Worm (Caenorhabditis elegans) whole organism, L1 larva: ENCODE results near the gene C26B2.8.
A peak's percentile ranks its signal among the peaks of the same experiment; 100 is the strongest.

Source experiments
- aly-2 ChIP-seq: fragments of 150-350 bp; optimal IDR thresholded peaks from 2 replicates; lab custom pipeline; 2014; ENCODE audit warnings: missing biosample characterization, missing genetic modification characterization
- blmp-1 ChIP-seq: fragments of 150-350 bp; optimal IDR thresholded peaks from 2 replicates; lab custom pipeline; 2014; ENCODE audit warnings: missing biosample characterization, missing genetic modification characterization
- ceh-82 ChIP-seq, 3 experiments: fragments of 150-350 bp in 1 of 3; sonication (generic microtip) in 2 of 3; optimal IDR thresholded peaks; 2 replicates each; lab custom pipeline; 2014 to 2017; ENCODE audit warnings: missing biosample characterization in 3 of 3, missing genetic modification characterization in 3 of 3
- dpl-1 ChIP-seq, 3 experiments: fragments of 150-350 bp in 2 of 3; sonication (generic microtip) in 1 of 3; optimal IDR thresholded peaks; 2 replicates each; lab custom pipeline; 2014 to 2017; ENCODE audit warnings: missing biosample characterization in 3 of 3, missing genetic modification characterization in 3 of 3, missing genetic modification reagents in 3 of 3
- efl-1 ChIP-seq, 4 experiments: fragments of 150-350 bp; optimal IDR thresholded peaks in 3 of 4; peaks in 1 of 4; 1 replicate in 1 of 4; 2 replicates in 3 of 4; lab custom pipeline; 2014; ENCODE audit warnings: missing biosample characterization in 2 of 4, missing genetic modification characterization in 2 of 4, missing genetic modification reagents in 2 of 4
- egl-13 ChIP-seq: sonication (generic microtip); optimal IDR thresholded peaks from 2 replicates; lab custom pipeline; 2016; ENCODE audit warnings: missing genotype, missing genetic modification reagents, missing genetic modification characterization, missing compliant biosample characterization
- elt-2 ChIP-seq: sonication (generic microtip); optimal IDR thresholded peaks from 2 replicates; lab custom pipeline; 2016; ENCODE audit warnings: missing genetic modification characterization, mild to moderate bottlenecking, inconsistent platforms, missing compliant biosample characterization, missing genetic modification reagents
- elt-3 ChIP-seq, 6 experiments: fragments of 150-350 bp in 1 of 6; sonication (generic microtip); optimal IDR thresholded peaks; 2 replicates each; lab custom pipeline; 2017 to 2018; ENCODE audit warnings: missing biosample characterization in 6 of 6, missing genetic modification characterization in 6 of 6, inconsistent platforms in 1 of 6
- grh-1 ChIP-seq: fragments of 200-800 bp; sonication (Bioruptor generic); IDR thresholded peaks from 2 replicates; pipeline ENCODE4 v1.3.6; 2022; ENCODE audit warnings: missing genetic modification reagents, missing genetic modification characterization, missing compliant biosample characterization
- hpl-2 ChIP-seq: fragments of 150-350 bp; optimal IDR thresholded peaks from 2 replicates; lab custom pipeline; 2014; ENCODE audit warnings: missing biosample characterization, missing genetic modification reagents, missing genetic modification characterization
- irx-1 ChIP-seq: sonication (generic microtip); optimal IDR thresholded peaks from 2 replicates; lab custom pipeline; 2016; ENCODE audit warnings: missing genetic modification characterization, missing compliant biosample characterization
- isw-1 ChIP-seq: fragments of 200-800 bp; sonication (Bioruptor generic); IDR thresholded peaks from 2 replicates; pipeline ENCODE4 v1.3.6; 2022; ENCODE audit warnings: missing genetic modification characterization, missing compliant biosample characterization
- lin-14 ChIP-seq: fragments of 200-800 bp; sonication (Bioruptor generic); optimal IDR thresholded peaks from 2 replicates; lab custom pipeline; 2018; ENCODE audit warnings: mild to moderate bottlenecking, missing genetic modification characterization, moderate library complexity, missing compliant biosample characterization
- lin-35 ChIP-seq, 2 experiments: fragments of 150-350 bp; optimal IDR thresholded peaks; 2 replicates each; lab custom pipeline; 2014; ENCODE audit warnings: missing biosample characterization in 2 of 2, missing genetic modification characterization in 2 of 2, missing genetic modification reagents in 2 of 2
- lin-39 ChIP-seq: fragments of 150-350 bp; optimal IDR thresholded peaks from 2 replicates; lab custom pipeline; 2014; ENCODE audit warnings: missing biosample characterization, missing genetic modification reagents, missing genetic modification characterization
- lir-3 ChIP-seq: sonication (generic microtip); optimal IDR thresholded peaks from 2 replicates; lab custom pipeline; 2016; ENCODE audit warnings: mild to moderate bottlenecking, missing genetic modification characterization, moderate library complexity, missing compliant biosample characterization; ENCODE audit not compliant: poor library complexity
- lsy-2 ChIP-seq, 2 experiments: fragments of 150-350 bp; optimal IDR thresholded peaks; 2 replicates each; lab custom pipeline; 2014; ENCODE audit warnings: missing biosample characterization in 2 of 2, missing genetic modification characterization in 2 of 2
- mab-9 ChIP-seq: fragments of 200-800 bp; sonication (Bioruptor generic); IDR thresholded peaks from 2 replicates; pipeline ENCODE4 v1.3.6; 2022; ENCODE audit warnings: missing genetic modification reagents, missing genetic modification characterization, missing compliant biosample characterization
- mdl-1 ChIP-seq, 2 experiments: fragments of 150-350 bp; optimal IDR thresholded peaks; 2 replicates each; lab custom pipeline; 2014 to 2017; ENCODE audit warnings: missing biosample characterization in 2 of 2, missing genetic modification characterization in 2 of 2, inconsistent platforms in 1 of 2
- nhr-12 ChIP-seq: sonication (generic microtip); optimal IDR thresholded peaks from 2 replicates; lab custom pipeline; 2017; ENCODE audit warnings: missing biosample characterization, missing genetic modification characterization
- nhr-237 ChIP-seq: fragments of 150-350 bp; optimal IDR thresholded peaks from 2 replicates; lab custom pipeline; 2014; ENCODE audit warnings: missing biosample characterization, missing genetic modification characterization
- nhr-47 ChIP-seq: sonication (generic microtip); optimal IDR thresholded peaks from 2 replicates; lab custom pipeline; 2016; ENCODE audit warnings: mild to moderate bottlenecking, missing genetic modification characterization, moderate library complexity, missing compliant biosample characterization
- nhr-71 ChIP-seq: sonication (generic microtip); optimal IDR thresholded peaks from 2 replicates; lab custom pipeline; 2016; ENCODE audit warnings: mild to moderate bottlenecking, missing genetic modification characterization, moderate library complexity, missing compliant biosample characterization
- nhr-85 ChIP-seq: sonication (generic microtip); peaks from one replicate; lab custom pipeline; 2016; ENCODE audit warnings: missing genetic modification characterization, inconsistent platforms, missing compliant biosample characterization
- nhr-90 ChIP-seq: sonication (generic microtip); optimal IDR thresholded peaks from 2 replicates; lab custom pipeline; 2016; ENCODE audit warnings: mild to moderate bottlenecking, missing genetic modification characterization, missing compliant biosample characterization; ENCODE audit not compliant: poor library complexity
- rnt-1 ChIP-seq: sonication (generic microtip); optimal IDR thresholded peaks from 2 replicates; lab custom pipeline; 2016; ENCODE audit warnings: mild to moderate bottlenecking, missing genetic modification characterization, moderate library complexity, missing compliant biosample characterization
- skn-1 ChIP-seq: fragments of 150-350 bp; optimal IDR thresholded peaks from 2 replicates; lab custom pipeline; 2014; ENCODE audit warnings: missing biosample characterization, missing genetic modification characterization
- snu-23 ChIP-seq: sonication (generic microtip); optimal IDR thresholded peaks from 2 replicates; lab custom pipeline; 2016; ENCODE audit warnings: missing genetic modification characterization, missing compliant biosample characterization
- vab-15 ChIP-seq: sonication (generic microtip); optimal IDR thresholded peaks from 2 replicates; lab custom pipeline; 2017; ENCODE audit warnings: missing genotype, mild to moderate bottlenecking, missing genetic modification characterization, missing compliant biosample characterization
- xbp-1 ChIP-seq: sonication (generic microtip); optimal IDR thresholded peaks from 2 replicates; lab custom pipeline; 2016; ENCODE audit warnings: missing genetic modification characterization, missing compliant biosample characterization
- zag-1 ChIP-seq: fragments of 150-350 bp; optimal IDR thresholded peaks from 2 replicates; lab custom pipeline; 2014; ENCODE audit warnings: missing biosample characterization, missing genetic modification characterization
- zip-4 ChIP-seq: fragments of 200-800 bp; sonication (Bioruptor generic); optimal IDR thresholded peaks from 2 replicates; lab custom pipeline; 2018; ENCODE audit warnings: mild to moderate bottlenecking, missing genetic modification characterization, moderate library complexity, missing compliant biosample characterization

C26B2.8 gene

DNA sequence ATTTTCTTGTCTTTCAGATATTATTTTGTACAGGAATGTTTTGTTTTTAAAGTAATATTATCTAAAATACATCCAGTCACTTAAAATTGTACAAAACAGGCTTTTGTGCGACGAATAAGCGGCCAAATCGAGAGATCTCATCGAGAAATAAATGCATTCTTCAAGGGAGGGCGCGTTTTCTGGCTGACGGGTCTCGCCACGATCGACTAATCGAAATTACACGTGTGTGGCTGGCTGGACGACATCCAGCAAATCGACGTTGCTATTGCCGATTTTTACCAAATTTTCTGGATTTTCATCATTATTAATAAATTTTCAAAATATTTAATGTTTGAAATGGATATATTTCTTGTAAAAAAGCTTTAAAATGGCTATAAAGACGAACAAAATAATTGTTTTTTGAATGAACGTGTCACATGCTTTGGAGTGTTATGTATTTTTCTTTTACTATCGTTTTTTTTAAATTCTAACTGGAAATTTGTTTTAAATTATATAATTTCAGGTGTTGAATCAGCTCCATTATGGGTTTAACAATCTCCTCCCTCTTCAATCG, 31.8 kb upstream of the C26B2.8 start, which contains the start of gene arf-5:
TSS of gene arf-5 (plus strand) at position 503 of the 553 bp plus-strand sequence.
- TF ChIP-seq irx-1 (tag; lab: Kevin White, UChicago) (no peak), nhr-12 (tag; lab: Kevin White, UChicago) (no peak), lin-35 (GFP tag; optimal IDR thresholded peaks at IDR 0.05; lab: Kevin White, UChicago) (peak; percentile 36 to 51), elt-3 (tag; optimal IDR thresholded peaks at IDR 0.05; lab: Kevin White, UChicago) (peak in 1 of 6 experiments; percentile 3), nhr-47 (tag; lab: Kevin White, UChicago) (peak; percentile 1), lsy-2 (tag; optimal IDR thresholded peaks at IDR 0.05; lab: Kevin White, UChicago) (peak; percentile 34 to 55), hpl-2 (GFP tag; lab: Kevin White, UChicago) (no peak), isw-1 (no peak), dpl-1 (GFP tag; optimal IDR thresholded peaks at IDR 0.05; lab: Kevin White, UChicago) (peak in 2 of 3 experiments; percentile 11 to 42), xbp-1 (tag; lab: Kevin White, UChicago) (peak; percentile 42), lin-39 (tag; lab: Kevin White, UChicago) (no peak), snu-23 (peak; percentile 27), ceh-82 (tag; optimal IDR thresholded peaks at IDR 0.05; lab: Kevin White, UChicago) (peak in 1 of 3 experiments; percentile 25), mdl-1 (tag; optimal IDR thresholded peaks at IDR 0.05; lab: Kevin White, UChicago) (peak in 1 of 2 experiments; percentile 57), lin-14 (peak; percentile 35), blmp-1 (tag; lab: Kevin White, UChicago) (peak; percentile 53), nhr-71 (tag; lab: Kevin White, UChicago) (peak; percentile 20), efl-1 (optimal IDR thresholded peaks at IDR 0.05; lab: Kevin White, UChicago) (peak; percentile 27 to 32), efl-1 (GFP tag; optimal IDR thresholded peaks at IDR 0.05 in 1 of 2; lab: Kevin White, UChicago) (peak; percentile 32 to 37)

DNA sequence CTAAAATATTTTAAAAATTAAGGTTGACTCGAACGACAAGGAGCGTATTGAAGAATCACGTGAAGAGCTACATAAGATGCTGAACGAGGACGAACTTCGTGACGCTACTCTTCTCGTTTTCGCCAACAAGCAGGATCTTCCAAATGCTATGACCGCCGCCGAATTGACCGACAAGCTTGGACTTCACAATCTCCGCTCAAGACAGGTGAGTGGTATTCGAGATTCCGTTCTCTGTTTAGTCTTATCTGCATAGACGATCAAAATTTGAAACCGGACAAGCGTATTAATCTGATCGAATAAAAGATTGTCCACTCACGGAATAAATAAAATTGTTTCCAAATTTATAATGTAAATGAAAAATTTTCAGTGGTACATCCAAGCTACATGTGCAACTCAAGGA, 30.9 kb upstream of the C26B2.8 start:
- TF ChIP-seq vab-15 (tag; lab: Kevin White, UChicago) (no peak), lin-14 (peak; percentile 17), nhr-85 (tag; lab: Kevin White, UChicago) (peak; percentile 78)

DNA sequence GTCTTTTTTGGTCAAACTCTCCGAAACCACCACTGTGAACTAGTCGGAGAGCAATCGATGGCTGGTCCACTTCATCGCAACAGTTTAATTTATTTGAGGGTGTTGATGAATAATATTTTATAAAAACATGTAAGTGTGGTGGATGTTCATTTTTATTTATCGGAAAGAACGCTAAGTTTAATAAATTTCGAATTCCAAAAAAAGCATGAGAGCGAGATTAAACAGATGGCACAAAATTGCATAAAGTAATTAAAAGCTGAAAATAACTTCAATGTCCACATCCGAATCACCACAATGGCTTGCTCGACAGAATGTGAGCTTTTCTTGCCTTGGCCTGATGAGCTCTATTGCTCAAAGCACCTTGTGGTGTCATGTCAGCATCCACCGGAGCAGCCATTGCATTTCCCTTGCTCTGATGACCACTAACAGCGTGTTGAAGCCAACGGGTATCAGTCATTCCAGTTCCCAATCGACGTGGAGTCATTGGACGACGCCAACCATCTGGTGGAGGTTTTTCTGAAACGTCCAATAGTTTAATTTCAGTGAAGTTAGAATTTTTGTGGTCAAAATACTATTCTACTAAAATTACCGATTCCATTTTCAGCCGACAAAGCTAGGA, 30.1 kb upstream of the C26B2.8 start:
- TF ChIP-seq isw-1 (no peak), xbp-1 (tag; lab: Kevin White, UChicago) (no peak), efl-1 (optimal IDR thresholded peaks at IDR 0.05; lab: Kevin White, UChicago) (no peak), efl-1 (GFP tag; optimal IDR thresholded peaks at IDR 0.05 in 1 of 2; lab: Kevin White, UChicago) (peak in 1 of 2 experiments; percentile 90), egl-13 (tag; lab: Kevin White, UChicago) (no peak), zag-1 (tag; lab: Kevin White, UChicago) (no peak), mdl-1 (tag; optimal IDR thresholded peaks at IDR 0.05; lab: Kevin White, UChicago) (no peak), aly-2 (tag; lab: Kevin White, UChicago) (peak; percentile 50), nhr-85 (tag; lab: Kevin White, UChicago) (peak; percentile 26), snu-23 (peak; percentile 4), nhr-90 (tag; lab: Kevin White, UChicago) (peak; percentile 26), rnt-1 (tag; lab: Kevin White, UChicago) (peak; percentile 20), zip-4 (GFP tag; lab: Kevin White, UChicago) (no peak), nhr-71 (tag; lab: Kevin White, UChicago) (peak; percentile 14)
- TF ChIP-seq, all 84 proteins: peak for 7

DNA sequence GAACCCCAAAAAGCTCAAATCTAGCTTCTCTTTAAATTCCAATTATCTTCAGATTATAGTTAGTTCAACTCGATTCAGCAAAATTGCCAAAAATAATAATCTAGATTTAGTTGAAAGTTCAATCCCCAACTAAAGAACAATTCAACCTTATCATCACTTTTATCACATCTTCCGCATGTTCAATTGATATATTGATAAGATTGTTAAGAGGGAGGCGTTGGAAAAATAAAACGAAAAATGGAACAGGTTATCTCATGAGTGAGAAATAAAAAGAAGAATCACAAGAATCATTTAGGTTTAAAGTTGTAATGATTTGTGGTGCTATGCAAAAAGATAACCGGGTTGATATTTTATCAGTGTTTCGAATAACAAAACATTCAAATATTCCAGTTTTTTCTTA, 28.2 kb upstream of the C26B2.8 start:
- TF ChIP-seq blmp-1 (tag; lab: Kevin White, UChicago) (peak; percentile 55), elt-2 (tag; lab: Kevin White, UChicago) (peak; percentile 2), ceh-82 (tag; optimal IDR thresholded peaks at IDR 0.05; lab: Kevin White, UChicago) (no peak), elt-3 (tag; optimal IDR thresholded peaks at IDR 0.05; lab: Kevin White, UChicago) (peak in 5 of 6 experiments; percentile 31 to 99 (median 85))
- TF ChIP-seq, all 84 proteins: peak for 3

DNA sequence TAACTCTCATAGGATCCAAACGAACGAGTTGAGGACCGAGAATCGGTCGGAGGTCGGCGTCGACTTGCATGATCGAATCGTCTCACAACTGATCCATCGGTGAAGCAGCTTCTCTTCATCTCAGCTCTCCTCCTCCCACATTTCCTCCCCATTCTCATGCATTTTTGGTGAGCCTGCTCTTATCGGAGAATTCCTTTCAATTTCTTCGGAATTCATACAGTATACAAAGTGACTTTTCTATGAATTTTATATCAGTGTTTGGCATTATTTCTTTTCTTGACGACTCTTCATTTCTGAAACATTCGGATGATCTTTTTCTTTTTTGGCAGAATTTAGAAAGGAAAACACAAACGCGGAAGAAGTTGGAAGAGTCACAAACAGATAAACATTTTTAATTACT, 26.9 kb upstream of the C26B2.8 start, which contains the start of gene mec-17:
TSS of gene mec-17 (minus strand) at position 101 of the 400 bp plus-strand sequence.
- TF ChIP-seq nhr-12 (tag; lab: Kevin White, UChicago) (no peak), nhr-237 (tag; lab: Kevin White, UChicago) (no peak), grh-1 (GFP tag; lab: Robert Waterston, UW) (no peak), lir-3 (tag; lab: Kevin White, UChicago) (no peak), lin-14 (no peak), skn-1 (tag; lab: Kevin White, UChicago) (no peak), mab-9 (no peak)
- TF ChIP-seq, all 84 proteins: peak for 0
